Fruit fly (Drosophila melanogaster): Measurements from ENCODE around the gene CG12991.
A peak's percentile ranks its signal among the peaks of the same experiment; 100 is the strongest.

Gene CG12991

dm6 chrX:17578124-17578523, 1.5 kb upstream of the CG12991 start (continued):
- no peak for TF ChIP-seq fkh (GFP tag; optimal IDR thresholded peaks at IDR 0.05)
- TF ChIP-seq CG11762 (GFP tag; optimal IDR thresholded peaks at IDR 0.05; ENCODE audit: insufficient read depth), result no peak
- TF ChIP-seq Sox102F (GFP tag; optimal IDR thresholded peaks at IDR 0.05), result peak; percentile 42
- TF ChIP-seq net (GFP tag; optimal IDR thresholded peaks at IDR 0.05), result peak; percentile 27
- peak; percentile 41 for TF ChIP-seq CG3919 (GFP tag; optimal IDR thresholded peaks at IDR 0.05)
- TF ChIP-seq CG6792 (GFP tag; optimal IDR thresholded peaks at IDR 0.05), result peak; percentile 34
- TF ChIP-seq CG31627 (GFP tag; optimal IDR thresholded peaks at IDR 0.05), result peak; percentile 56
- no peak for TF ChIP-seq vri (GFP tag; optimal IDR thresholded peaks at IDR 0.05)

- no peak for TF ChIP-seq Eip78C (GFP tag)
- TF ChIP-seq fkh (GFP tag; optimal IDR thresholded peaks at IDR 0.05), result no peak
- no peak for TF ChIP-seq CG6792 (GFP tag; optimal IDR thresholded peaks at IDR 0.05)
- TF ChIP-seq CG6276 (GFP tag; optimal IDR thresholded peaks at IDR 0.05), result no peak
- no peak for TF ChIP-seq achi (GFP tag; optimal IDR thresholded peaks at IDR 0.05)
- no peak for TF ChIP-seq Blimp-1 (GFP tag; optimal IDR thresholded peaks at IDR 0.05)
- no peak for TF ChIP-seq fd85E (GFP tag; optimal IDR thresholded peaks at IDR 0.05)
- TF ChIP-seq Sox15 (GFP tag; optimal IDR thresholded peaks at IDR 0.05), result no peak
- TF ChIP-seq CG4318 (GFP tag; optimal IDR thresholded peaks at IDR 0.05), result no peak
- TF ChIP-seq CG1621 (tag; optimal IDR thresholded peaks at IDR 0.05), result no peak
- no peak for TF ChIP-seq dac (GFP tag; optimal IDR thresholded peaks at IDR 0.05)
- TF ChIP-seq CG31627 (GFP tag; optimal IDR thresholded peaks at IDR 0.05), result no peak
- TF ChIP-seq net (GFP tag; optimal IDR thresholded peaks at IDR 0.05), result peak; percentile 25
- TF ChIP-seq CG6854 (GFP tag; optimal IDR thresholded peaks at IDR 0.05), result peak; percentile 2
- TF ChIP-seq eg (GFP tag; IDR thresholded peaks at IDR 0.05), result no peak
- no peak for TF ChIP-seq Smox (GFP tag; optimal IDR thresholded peaks at IDR 0.05)
- TF ChIP-seq lz (GFP tag; optimal IDR thresholded peaks at IDR 0.05), result no peak
- peak; percentile 17; the same call in 1 of the 2 replicates for TF ChIP-seq CG15336 (GFP tag; IDR thresholded peaks at IDR 0.05)
- TF ChIP-seq CG8632 (GFP tag; optimal IDR thresholded peaks at IDR 0.05), result no peak
- TF ChIP-seq Sox14 (GFP tag; optimal IDR thresholded peaks at IDR 0.05), result no peak
- TF ChIP-seq Hr38 (GFP tag; optimal IDR thresholded peaks at IDR 0.05), result no peak
- no peak for TF ChIP-seq CG6163 (GFP tag; IDR thresholded peaks at IDR 0.05)
- no peak for TF ChIP-seq cyc (GFP tag; optimal IDR thresholded peaks at IDR 0.05)
- TF ChIP-seq vri (GFP tag; optimal IDR thresholded peaks at IDR 0.05), result no peak
- no peak for TF ChIP-seq CG32006 (GFP tag; optimal IDR thresholded peaks at IDR 0.05)
- TF ChIP-seq salr (GFP tag; optimal IDR thresholded peaks at IDR 0.05), result no peak
- no peak for TF ChIP-seq CG3032 (tag; optimal IDR thresholded peaks at IDR 0.05)
- TF ChIP-seq svp (GFP tag), result peak; percentile 49
- no peak for TF ChIP-seq Ets96B (tag; optimal IDR thresholded peaks at IDR 0.05)
- no peak for TF ChIP-seq Eip75B (GFP tag; optimal IDR thresholded peaks at IDR 0.05)
- TF ChIP-seq CG6808 (GFP tag; optimal IDR thresholded peaks at IDR 0.05), result no peak
- peak; percentile 31 to 32 for TF ChIP-seq ss (GFP tag; optimal IDR thresholded peaks at IDR 0.05)
- TF ChIP-seq Sox102F (GFP tag; optimal IDR thresholded peaks at IDR 0.05), result no peak
- TF ChIP-seq fd59A (GFP tag; optimal IDR thresholded peaks at IDR 0.05), result no peak
Observed at dm6 chrX:17578869-17579781, 536 bp upstream of the CG12991 start, which contains the start of gene Ankle2. TSS of gene Ankle2 (minus strand) at chrX:17579229.

dm6 chrX:17580954-17581353, 1.3 kb downstream of the CG12991 start:
- TF ChIP-seq Hr39 (GFP tag; optimal IDR thresholded peaks at IDR 0.05), result no peak
- no peak for TF ChIP-seq CG6163 (GFP tag; IDR thresholded peaks at IDR 0.05)
- no peak for TF ChIP-seq CG3919 (GFP tag; optimal IDR thresholded peaks at IDR 0.05)
- no peak for TF ChIP-seq CG10631 (GFP tag; optimal IDR thresholded peaks at IDR 0.05)
- TF ChIP-seq OdsH (GFP tag; optimal IDR thresholded peaks at IDR 0.05), result no peak
- no peak for TF ChIP-seq Blimp-1 (GFP tag; optimal IDR thresholded peaks at IDR 0.05)
- TF ChIP-seq lz (GFP tag; optimal IDR thresholded peaks at IDR 0.05), result no peak
